Fruit fly (Drosophila melanogaster): ENCODE data around the gene Dysb.

The Dysb gene

dm6 chr3L:18896297-18896863, 28.8 kb downstream of the Dysb start:
- TF ChIP-seq tai (GFP tag; optimal IDR thresholded peaks at IDR 0.05) (no peak), Myc (optimal IDR thresholded peaks at IDR 0.05) (no peak), brk (GFP tag; optimal IDR thresholded peaks at IDR 0.05) (no peak), CG32264 (GFP tag; optimal IDR thresholded peaks at IDR 0.05) (no peak), Hr83 (GFP tag; optimal IDR thresholded peaks at IDR 0.05; ENCODE audit: poor library complexity, severe bottlenecking) (no peak), usp (GFP tag; optimal IDR thresholded peaks at IDR 0.05) (no peak), br (GFP tag; optimal IDR thresholded peaks at IDR 0.05) (peak; percentile 12), Vsx2 (GFP tag; optimal IDR thresholded peaks at IDR 0.05; ENCODE audit: partially characterized antibody) (no peak), Sp1 (GFP tag; optimal IDR thresholded peaks at IDR 0.05) (peak; percentile 41), Dif (GFP tag; optimal IDR thresholded peaks at IDR 0.05; ENCODE audit: partially characterized antibody) (no peak), woc (GFP tag; optimal IDR thresholded peaks at IDR 0.05) (no peak), psq (GFP tag; optimal IDR thresholded peaks at IDR 0.05) (no peak), jim (GFP tag; optimal IDR thresholded peaks at IDR 0.05) (no peak), dl (GFP tag; optimal IDR thresholded peaks at IDR 0.05; ENCODE audit: insufficient read depth in 1 of 2, partially characterized antibody in 2 of 2) (no peak), sage (GFP tag; optimal IDR thresholded peaks at IDR 0.05) (no peak), CrebA (GFP tag; optimal IDR thresholded peaks at IDR 0.05; ENCODE audit: borderline replicate concordance) (no peak), rgr (GFP tag; optimal IDR thresholded peaks at IDR 0.05) (no peak)

- no peak for TF ChIP-seq foxo (GFP tag; optimal IDR thresholded peaks at IDR 0.05)
- no peak for TF ChIP-seq h (GFP tag; optimal IDR thresholded peaks at IDR 0.05)
- no peak for TF ChIP-seq pan (optimal IDR thresholded peaks at IDR 0.05)
- no peak for TF ChIP-seq sage (GFP tag; optimal IDR thresholded peaks at IDR 0.05)
- TF ChIP-seq GATAd (GFP tag; optimal IDR thresholded peaks at IDR 0.05), result no peak
- no peak for TF ChIP-seq CrebA (GFP tag; optimal IDR thresholded peaks at IDR 0.05; ENCODE audit: borderline replicate concordance)
- TF ChIP-seq jim (GFP tag; optimal IDR thresholded peaks at IDR 0.05), result peak; percentile 65
- no peak for TF ChIP-seq CG9705 (GFP tag; optimal IDR thresholded peaks at IDR 0.05)
These were observed 30.0 kb downstream of the Dysb start for dm6 chr3L:18897459-18898085.

dm6 chr3L:18898086-18898470, 30.5 kb downstream of the Dysb start, which contains the start of gene CG3902:
Gene CG3902 (minus strand): TSS chr3L:18898293.
- no peak for TF ChIP-seq Vsx2 (GFP tag; optimal IDR thresholded peaks at IDR 0.05; ENCODE audit: partially characterized antibody)
- no peak for TF ChIP-seq Jra (GFP tag; optimal IDR thresholded peaks at IDR 0.05)
- peak; percentile 94 for TF ChIP-seq h (GFP tag; optimal IDR thresholded peaks at IDR 0.05)
- no peak for TF ChIP-seq dsf (GFP tag; optimal IDR thresholded peaks at IDR 0.05; ENCODE audit: borderline replicate concordance)
- TF ChIP-seq Hr83 (GFP tag; optimal IDR thresholded peaks at IDR 0.05; ENCODE audit: poor library complexity, severe bottlenecking), result peak; percentile 27
- no peak for TF ChIP-seq sv (GFP tag; optimal IDR thresholded peaks at IDR 0.05)
- no peak for TF ChIP-seq usp (GFP tag; optimal IDR thresholded peaks at IDR 0.05)
- no peak for TF ChIP-seq Hr78 (GFP tag; optimal IDR thresholded peaks at IDR 0.05)
- TF ChIP-seq Hnf4 (GFP tag; optimal IDR thresholded peaks at IDR 0.05), result peak; percentile 43
- TF ChIP-seq Dfd (GFP tag; optimal IDR thresholded peaks at IDR 0.05), result no peak
- no peak for TF ChIP-seq Rel (GFP tag; optimal IDR thresholded peaks at IDR 0.05)
- peak; percentile 34 for TF ChIP-seq Rel (tag; optimal IDR thresholded peaks at IDR 0.05)
- no peak for TF ChIP-seq OdsH (GFP tag; optimal IDR thresholded peaks at IDR 0.05)
- no peak for TF ChIP-seq HLH106 (tag; optimal IDR thresholded peaks at IDR 0.05)
- no peak for TF ChIP-seq lola (GFP tag; optimal IDR thresholded peaks at IDR 0.05)
- TF ChIP-seq fru (GFP tag; optimal IDR thresholded peaks at IDR 0.05), result peak; percentile 1
- TF ChIP-seq woc (GFP tag; optimal IDR thresholded peaks at IDR 0.05), result no peak
- TF ChIP-seq Dif (GFP tag; optimal IDR thresholded peaks at IDR 0.05; ENCODE audit: partially characterized antibody), result peak; percentile 82
- no peak for TF ChIP-seq dl (GFP tag; optimal IDR thresholded peaks at IDR 0.05; ENCODE audit: insufficient read depth in 1 of 2, partially characterized antibody in 2 of 2)
- peak; percentile 9 for TF ChIP-seq ey (GFP tag; optimal IDR thresholded peaks at IDR 0.05)
- no peak for TF ChIP-seq dmrt93B (GFP tag; optimal IDR thresholded peaks at IDR 0.05)
- peak; percentile 80 for TF ChIP-seq brk (GFP tag; optimal IDR thresholded peaks at IDR 0.05)
- TF ChIP-seq pan (optimal IDR thresholded peaks at IDR 0.05), result no peak
- TF ChIP-seq N (GFP tag; optimal IDR thresholded peaks at IDR 0.05), result no peak
- no peak for TF ChIP-seq CG32264 (GFP tag; optimal IDR thresholded peaks at IDR 0.05)
- no peak for TF ChIP-seq Mio (GFP tag; optimal IDR thresholded peaks at IDR 0.05)
- TF ChIP-seq GATAd (GFP tag; optimal IDR thresholded peaks at IDR 0.05), result no peak
- no peak for TF ChIP-seq foxo (GFP tag; optimal IDR thresholded peaks at IDR 0.05)
- TF ChIP-seq psq (GFP tag; optimal IDR thresholded peaks at IDR 0.05), result no peak
- peak; percentile 53 for TF ChIP-seq Sp1 (GFP tag; optimal IDR thresholded peaks at IDR 0.05)
- no peak for TF ChIP-seq Abd-B (GFP tag; optimal IDR thresholded peaks at IDR 0.05)
- no peak for TF ChIP-seq sage (GFP tag; optimal IDR thresholded peaks at IDR 0.05)
- peak; percentile 49 for TF ChIP-seq rgr (GFP tag; optimal IDR thresholded peaks at IDR 0.05)
- TF ChIP-seq jim (GFP tag; optimal IDR thresholded peaks at IDR 0.05), result no peak
- no peak for TF ChIP-seq CrebA (GFP tag; optimal IDR thresholded peaks at IDR 0.05; ENCODE audit: borderline replicate concordance)
- no peak for TF ChIP-seq CG9705 (GFP tag; optimal IDR thresholded peaks at IDR 0.05)
- TF ChIP-seq br (GFP tag; optimal IDR thresholded peaks at IDR 0.05), result peak; percentile 22
- TF ChIP-seq tai (GFP tag; optimal IDR thresholded peaks at IDR 0.05), result no peak
- TF ChIP-seq Myc (optimal IDR thresholded peaks at IDR 0.05), result no peak

Data from whole organism, wandering third instar larva.